Fruit fly (Drosophila melanogaster) whole organism, pupa: ENCODE measurements around the gene CG33271.
"Not testable (repeated sequence)": the region's sequence is repeated elsewhere in the genome, so short reads cannot be mapped to it uniquely, and the experiment has no call there.

Experiments
- CG10348 ChIP-seq: fragments of 200-800 bp; sonication (Bioruptor generic); IDR thresholded peaks from 2 replicates; pipeline ENCODE4 v1.3.6; 2022; ENCODE audit warnings: missing biosample characterization, missing genetic modification characterization
- CG12605 ChIP-seq: fragments of 200-800 bp; sonication (Bioruptor generic); IDR thresholded peaks from 2 replicates; pipeline ENCODE4 v1.3.6; 2022; ENCODE audit warnings: missing biosample characterization, missing genetic modification characterization
- CG13204 ChIP-seq: fragments of 200-800 bp; sonication (Bioruptor generic); optimal IDR thresholded peaks from 2 replicates; lab custom pipeline; 2018; ENCODE audit warnings: missing biosample characterization, mild to moderate bottlenecking, missing genetic modification characterization, moderate library complexity
- CG14655 ChIP-seq: fragments of 200-800 bp; sonication (Bioruptor generic); optimal IDR thresholded peaks from 3 replicates; lab custom pipeline; 2017; ENCODE audit warnings: mild to moderate bottlenecking, missing biosample characterization, missing genetic modification reagents, missing genetic modification characterization
- CG15710 ChIP-seq: fragments of 200-800 bp; sonication (Bioruptor generic); optimal IDR thresholded peaks from 2 replicates; lab custom pipeline; 2018; ENCODE audit warnings: missing biosample characterization, mild to moderate bottlenecking, missing genetic modification characterization, moderate library complexity
- CG32121 ChIP-seq: fragments of 200-800 bp; sonication (Bioruptor generic); IDR thresholded peaks from 2 replicates; pipeline ENCODE4 v1.3.6; 2022; ENCODE audit warnings: missing biosample characterization, missing genetic modification characterization
- CG34367 ChIP-seq: fragments of 200-800 bp; sonication (Bioruptor generic); optimal IDR thresholded peaks from 2 replicates; lab custom pipeline; 2018; ENCODE audit warnings: missing biosample characterization, mild to moderate bottlenecking, missing genetic modification characterization
- CG4496 ChIP-seq: fragments of 200-800 bp; sonication (Bioruptor generic); IDR thresholded peaks from 3 replicates; pipeline ENCODE4 v1.3.6; 2022; ENCODE audit warnings: missing biosample characterization, missing genetic modification characterization
- CG8159 ChIP-seq: fragments of 200-800 bp; sonication (Bioruptor generic); optimal IDR thresholded peaks from 3 replicates; lab custom pipeline; 2018; ENCODE audit warnings: missing biosample characterization, mild to moderate bottlenecking, missing genetic modification characterization, moderate library complexity
- CG8301 ChIP-seq: fragments of 200-800 bp; sonication (Bioruptor generic); optimal IDR thresholded peaks from 2 replicates; lab custom pipeline; 2018; ENCODE audit warnings: missing biosample characterization, mild to moderate bottlenecking, missing genetic modification characterization
- CG9948 ChIP-seq: fragments of 200-800 bp; sonication (Bioruptor generic); optimal IDR thresholded peaks from 2 replicates; lab custom pipeline; 2018; ENCODE audit warnings: missing biosample characterization, mild to moderate bottlenecking, missing genetic modification characterization, moderate library complexity
- D1 ChIP-seq: fragments of 200-800 bp; sonication (Bioruptor generic); optimal IDR thresholded peaks from 2 replicates; lab custom pipeline; 2018; ENCODE audit warnings: missing biosample characterization, mild to moderate bottlenecking, missing genetic modification characterization, moderate library complexity
- EcR ChIP-seq: fragments of 200-800 bp; sonication (Bioruptor generic); optimal IDR thresholded peaks from 3 replicates; lab custom pipeline; 2019; ENCODE audit warnings: missing biosample characterization, missing genetic modification characterization, mild to moderate bottlenecking, moderate library complexity, missing genetic modification reagents
- Ets98B ChIP-seq: fragments of 200-800 bp; sonication (Bioruptor generic); IDR thresholded peaks from 2 replicates; pipeline ENCODE4 v1.3.6; 2022; ENCODE audit warnings: missing biosample characterization, missing genetic modification characterization
- Pif1A ChIP-seq: fragments of 200-800 bp; sonication (Bioruptor generic); optimal IDR thresholded peaks from 3 replicates; lab custom pipeline; 2016; ENCODE audit warnings: missing biosample characterization, missing genetic modification characterization
- Pif1B ChIP-seq: fragments of 200-800 bp; sonication (Bioruptor generic); optimal IDR thresholded peaks from 3 replicates; lab custom pipeline; 2016; ENCODE audit warnings: missing biosample characterization, missing genetic modification characterization
- Snoo ChIP-seq: fragments of 200-800 bp; sonication (Bioruptor generic); optimal IDR thresholded peaks from 3 replicates; lab custom pipeline; 2017; ENCODE audit warnings: missing biosample characterization, mild to moderate bottlenecking, missing genetic modification characterization, inconsistent platforms
- fd96Ca ChIP-seq: fragments of 200-800 bp; sonication (Bioruptor generic); IDR thresholded peaks from 3 replicates; pipeline ENCODE4 v1.3.6; 2022; ENCODE audit warnings: missing biosample characterization, missing genetic modification characterization
- gl ChIP-seq: fragments of 200-800 bp; sonication (Bioruptor generic); optimal IDR thresholded peaks from 2 replicates; lab custom pipeline; 2018; ENCODE audit warnings: missing biosample characterization, mild to moderate bottlenecking, missing genetic modification characterization
- rn ChIP-seq: fragments of 200-800 bp; sonication (Bioruptor generic); IDR thresholded peaks from 2 replicates; pipeline ENCODE4 v1.3.6; 2022; ENCODE audit warnings: missing biosample characterization, missing genetic modification characterization

Gene CG33271

dm6 chr3L:11582097-11582496, 4.8 kb upstream of the CG33271 start, which contains the start of gene CG33269:
CG33269 (minus strand) TSS chr3L:11582197.
- TF ChIP-seq CG32121: no peak
- TF ChIP-seq CG10348 (GFP tag; lab: Robert Waterston, UW): no peak
- TF ChIP-seq EcR (GFP tag; lab: Kevin White, UChicago): no peak
- TF ChIP-seq CG8159 (tag; lab: Kevin White, UChicago): no peak
- no peak for TF ChIP-seq Ets98B (GFP tag; lab: Robert Waterston, UW)
- TF ChIP-seq Pif1B (GFP tag; lab: Kevin White, UChicago): no peak
- no peak for TF ChIP-seq CG34367 (tag; lab: Kevin White, UChicago)
- no peak for TF ChIP-seq CG15710 (tag; lab: Kevin White, UChicago)
- no peak for TF ChIP-seq CG9948 (tag; lab: Kevin White, UChicago)
- no peak for TF ChIP-seq CG8301 (tag; lab: Kevin White, UChicago)

- no peak for TF ChIP-seq Pif1B (GFP tag; lab: Kevin White, UChicago)
- no peak for TF ChIP-seq CG14655
- TF ChIP-seq Ets98B (GFP tag; lab: Robert Waterston, UW): no peak
- no peak for TF ChIP-seq CG10348 (GFP tag; lab: Robert Waterston, UW)
- no peak for TF ChIP-seq CG12605
- TF ChIP-seq EcR (GFP tag; lab: Kevin White, UChicago): no peak
- no peak for TF ChIP-seq CG8159 (tag; lab: Kevin White, UChicago)
- no peak for TF ChIP-seq CG15710 (tag; lab: Kevin White, UChicago)
- TF ChIP-seq fd96Ca (GFP tag; lab: Robert Waterston, UW): no peak
Measured at dm6 chr3L:11580919-11581318, 3.6 kb upstream of the CG33271 start, which contains the start of gene CG43391. CG43391 (minus strand) TSS chr3L:11581019.

- TF ChIP-seq fd96Ca (GFP tag; lab: Robert Waterston, UW) (no peak), CG9948 (tag; lab: Kevin White, UChicago) (no peak), Ets98B (GFP tag; lab: Robert Waterston, UW) (no peak), Snoo (no peak), CG34367 (tag; lab: Kevin White, UChicago) (no peak), CG4496 (no peak), Pif1A (GFP tag; lab: Kevin White, UChicago) (no peak), CG14655 (no peak), CG13204 (GFP tag; lab: Kevin White, UChicago) (no peak), CG12605 (no peak), D1 (tag; lab: Kevin White, UChicago) (no peak)
Measured at dm6 chr3L:11579919-11580318, 2.6 kb upstream of the CG33271 start, which contains the start of gene CG43390. CG43390 (minus strand) TSS chr3L:11579950.

dm6 chr3L:11578847-11579246, 1.6 kb upstream of the CG33271 start:
- TF ChIP-seq rn (GFP tag; lab: Robert Waterston, UW): no peak
- TF ChIP-seq D1 (tag; lab: Kevin White, UChicago): peak; percentile 70
- TF ChIP-seq CG15710 (tag; lab: Kevin White, UChicago): no peak

DNA sequence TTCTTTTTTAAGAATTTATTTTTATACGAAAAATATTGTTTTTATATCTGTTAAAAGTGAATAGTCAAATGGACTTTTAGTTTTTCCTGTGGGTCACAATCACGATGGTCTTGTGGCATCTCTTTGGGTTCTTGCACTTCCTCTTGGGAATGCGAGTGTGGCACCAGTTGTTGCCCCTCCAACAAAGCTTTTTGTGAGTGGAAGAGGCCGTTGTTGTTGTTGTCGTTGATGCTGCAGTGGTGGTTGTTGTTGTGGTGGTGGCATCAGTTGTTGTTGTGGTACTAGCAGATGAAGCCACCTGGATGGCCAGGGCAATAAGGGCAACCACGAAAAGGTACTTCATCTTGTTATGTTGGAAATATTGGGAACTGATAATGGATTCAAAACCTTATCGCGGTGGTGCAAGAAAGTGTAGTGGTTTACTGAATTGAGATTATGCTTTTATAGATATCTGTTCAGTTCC, 947 bp upstream of the CG33271 start, which contains the start of gene CG33270:
Gene CG33270, minus strand, starts transcription at position 413 of the 463 bp plus-strand sequence.
- no peak for TF ChIP-seq CG12605
- no peak for TF ChIP-seq rn (GFP tag; lab: Robert Waterston, UW)
- no peak for TF ChIP-seq CG15710 (tag; lab: Kevin White, UChicago)
- no peak for TF ChIP-seq CG4496
- no peak for TF ChIP-seq CG14655
- TF ChIP-seq CG34367 (tag; lab: Kevin White, UChicago): no peak
- TF ChIP-seq D1 (tag; lab: Kevin White, UChicago): no peak
- TF ChIP-seq CG8301 (tag; lab: Kevin White, UChicago): no peak
- TF ChIP-seq CG9948 (tag; lab: Kevin White, UChicago): no peak
- TF ChIP-seq fd96Ca (GFP tag; lab: Robert Waterston, UW): no peak

DNA sequence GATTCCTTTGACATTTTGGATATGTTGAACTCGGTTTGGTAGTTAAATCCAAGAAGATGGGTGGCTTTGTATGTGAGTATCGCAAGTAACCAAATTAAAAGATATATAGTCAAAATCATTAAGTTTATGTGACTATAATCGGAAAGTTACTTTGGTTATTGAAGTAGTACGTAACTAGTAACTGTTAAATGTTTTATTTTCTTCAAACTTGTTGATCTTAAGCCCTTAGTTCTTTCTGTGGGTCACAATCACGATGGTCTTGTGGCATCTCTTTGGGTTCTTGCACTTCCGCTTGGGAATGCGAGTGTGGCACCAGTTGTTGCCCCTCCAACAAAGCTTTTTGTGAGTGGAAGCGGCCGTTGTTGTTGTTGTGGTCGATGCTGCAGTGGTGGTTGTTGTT, 351 bp downstream of the CG33271 start, which contains the start of gene CG33489:
Gene CG33489, minus strand, starts transcription at position 101 of the 400 bp plus-strand sequence.
- TF ChIP-seq Snoo; CG14655; CG15710 (tag; lab: Kevin White, UChicago): not testable (repeated sequence)
- TF ChIP-seq, all 21 proteins: peak for 0; not testable (repeated sequence) for 21

- TF ChIP-seq Pif1A (GFP tag; lab: Kevin White, UChicago) (no peak), CG8159 (tag; lab: Kevin White, UChicago) (no peak), Ets98B (GFP tag; lab: Robert Waterston, UW) (no peak), rn (GFP tag; lab: Robert Waterston, UW) (no peak), D1 (tag; lab: Kevin White, UChicago) (no peak), gl (no peak), CG9948 (tag; lab: Kevin White, UChicago) (no peak), CG15710 (tag; lab: Kevin White, UChicago) (no peak), CG13204 (GFP tag; lab: Kevin White, UChicago) (no peak), CG12605 (no peak), CG32121 (no peak), Snoo (no peak), CG34367 (tag; lab: Kevin White, UChicago) (no peak), EcR (GFP tag; lab: Kevin White, UChicago) (no peak)
Measured at dm6 chr3L:11574563-11574962, 2.7 kb downstream of the CG33271 start, which contains the start of gene CG33490. CG33490 (minus strand) TSS chr3L:11574663.
